Worm (Caenorhabditis elegans): ENCODE results near the gene F08H9.3.

- TF ChIP-seq ztf-29 (GFP tag; IDR thresholded peaks at IDR 0.05) (no peak), tab-1 (GFP tag; IDR thresholded peaks at IDR 0.05) (no peak), klf-2 (GFP tag; conservative IDR thresholded peaks at IDR 0.05) (no peak), ref-1 (GFP tag; conservative IDR thresholded peaks at IDR 0.05) (no peak), ztf-23 (GFP tag; IDR thresholded peaks at IDR 0.05) (no peak)
Measured at ce11 chrV:14457070-14457469, 6.1 kb downstream of the F08H9.3 start, which contains the start of gene coh-3.
